Fruit fly (Drosophila melanogaster) whole organism, embryonic: ENCODE results near the gene CG2145.
A peak's percentile ranks its signal among the peaks of the same experiment; 100 is the strongest.

Experiments
- BEAF-32 ChIP-seq: fragments of 200-800 bp; sonication (Bioruptor generic); optimal IDR thresholded peaks from 3 replicates; lab custom pipeline; 2017; ENCODE audit warnings: missing biosample characterization, missing genetic modification characterization, mild to moderate bottlenecking, moderate library complexity, missing genetic modification reagents
- Blimp-1 ChIP-seq: fragments of 200-800 bp; sonication (Bioruptor generic); optimal IDR thresholded peaks from 3 replicates; lab custom pipeline; 2018; ENCODE audit warnings: missing biosample characterization, missing genetic modification characterization, mild to moderate bottlenecking, moderate library complexity, missing genetic modification reagents
- CG10321 ChIP-seq: fragments of 200-800 bp; sonication (Bioruptor generic); IDR thresholded peaks from 2 replicates; pipeline ENCODE4 v1.3.6; 2022; ENCODE audit warnings: missing biosample characterization, missing genetic modification characterization
- CG10543 ChIP-seq: fragments of 200-800 bp; sonication (Bioruptor generic); optimal IDR thresholded peaks from 3 replicates; lab custom pipeline; 2017; ENCODE audit warnings: missing biosample characterization, mild to moderate bottlenecking, missing genetic modification characterization, moderate library complexity
- CG12219 ChIP-seq: fragments of 200-800 bp; sonication (Bioruptor generic); optimal IDR thresholded peaks from 3 replicates; lab custom pipeline; 2018; ENCODE audit warnings: missing biosample characterization, mild to moderate bottlenecking, missing genetic modification characterization
- CG13775 ChIP-seq: fragments of 200-800 bp; sonication (Bioruptor generic); optimal IDR thresholded peaks from 3 replicates; lab custom pipeline; 2017; ENCODE audit warnings: missing biosample characterization, mild to moderate bottlenecking, missing genetic modification characterization
- CG1603 ChIP-seq: fragments of 200-800 bp; sonication (Bioruptor generic); optimal IDR thresholded peaks from 2 replicates; lab custom pipeline; 2019; ENCODE audit warnings: missing biosample characterization, mild to moderate bottlenecking, missing genetic modification characterization, moderate library complexity
- CG17186 ChIP-seq: fragments of 200-800 bp; sonication (Bioruptor generic); optimal IDR thresholded peaks from 3 replicates; lab custom pipeline; 2017; ENCODE audit warnings: missing biosample characterization, missing genetic modification reagents, missing genetic modification characterization
- CG17359 ChIP-seq: fragments of 200-800 bp; sonication (Bioruptor generic); optimal IDR thresholded peaks from 3 replicates; lab custom pipeline; 2018; ENCODE audit warnings: missing biosample characterization, mild to moderate bottlenecking, missing genetic modification characterization, moderate library complexity
- CG17612 ChIP-seq: fragments of 200-800 bp; sonication (Bioruptor generic); IDR thresholded peaks from 2 replicates; pipeline ENCODE4 v1.3.6; 2022; ENCODE audit warnings: missing biosample characterization, missing genetic modification characterization
- CG32532 ChIP-seq: fragments of 200-800 bp; sonication (Bioruptor generic); IDR thresholded peaks from 2 replicates; pipeline ENCODE4 v1.3.6; 2022; ENCODE audit warnings: missing biosample characterization, missing genetic modification characterization
- CG32767 ChIP-seq: fragments of 200-800 bp; sonication (Bioruptor generic); IDR thresholded peaks from 2 replicates; pipeline ENCODE4 v1.3.6; 2022; ENCODE audit warnings: missing biosample characterization, missing genetic modification characterization
- CG34422 ChIP-seq: fragments of 200-800 bp; sonication (Bioruptor generic); IDR thresholded peaks from 3 replicates; pipeline ENCODE4 v1.3.6; 2022; ENCODE audit warnings: missing biosample characterization, missing genetic modification characterization
- CG3847 ChIP-seq: fragments of 200-800 bp; sonication (Bioruptor generic); IDR thresholded peaks from 2 replicates; pipeline ENCODE4 v1.3.6; 2022; ENCODE audit warnings: missing biosample characterization, missing genetic modification characterization
- CG5180 ChIP-seq: fragments of 200-800 bp; sonication (Bioruptor generic); optimal IDR thresholded peaks from 3 replicates; lab custom pipeline; 2017; ENCODE audit warnings: missing biosample characterization, missing genetic modification characterization, mild to moderate bottlenecking, moderate library complexity, missing genetic modification reagents
- CG7786 ChIP-seq: fragments of 200-800 bp; sonication (Bioruptor generic); optimal IDR thresholded peaks from 2 replicates; lab custom pipeline; 2016; ENCODE audit warnings: missing biosample characterization, missing genetic modification characterization
- CG8290 ChIP-seq, 3 experiments: fragments of 200-800 bp; sonication (Bioruptor generic); optimal IDR thresholded peaks; 2 replicates each; lab custom pipeline; 2016 to 2019; ENCODE audit warnings: missing biosample characterization in 3 of 3, missing genetic modification characterization in 3 of 3, mild to moderate bottlenecking in 2 of 3, moderate library complexity in 1 of 3
- Dbx ChIP-seq: fragments of 200-800 bp; sonication (Bioruptor generic); IDR thresholded peaks from 3 replicates; pipeline ENCODE4 v1.3.6; 2022; ENCODE audit warnings: missing biosample characterization, missing genetic modification characterization
- E2f1 ChIP-seq: fragments of 200-800 bp; sonication (Bioruptor generic); IDR thresholded peaks from 2 replicates; pipeline ENCODE4 v1.3.6; 2022; ENCODE audit warnings: missing biosample characterization, missing genetic modification characterization
- Elba2 ChIP-seq: fragments of 200-800 bp; sonication (Bioruptor generic); optimal IDR thresholded peaks from 3 replicates; lab custom pipeline; 2016; ENCODE audit warnings: missing biosample characterization, missing genetic modification characterization
- Gug ChIP-seq: fragments of 200-800 bp; sonication (Bioruptor generic); IDR thresholded peaks from 4 replicates; pipeline ENCODE4 v1.3.6; 2022; ENCODE audit warnings: missing biosample characterization, missing genetic modification characterization
- HHEX ChIP-seq: fragments of 200-800 bp; sonication (Bioruptor generic); optimal IDR thresholded peaks from 3 replicates; lab custom pipeline; 2017; ENCODE audit warnings: missing biosample characterization, mild to moderate bottlenecking, missing genetic modification characterization, missing genetic modification reagents
- Jarid2 ChIP-seq: fragments of 200-800 bp; sonication (Bioruptor generic); optimal IDR thresholded peaks from 3 replicates; lab custom pipeline; 2017; ENCODE audit warnings: mild to moderate bottlenecking, missing biosample characterization, missing genetic modification reagents, missing genetic modification characterization
- MESR4 ChIP-seq: fragments of 200-800 bp; sonication (Bioruptor generic); optimal IDR thresholded peaks from 2 replicates; lab custom pipeline; 2018; ENCODE audit warnings: missing biosample characterization, mild to moderate bottlenecking, missing genetic modification characterization, moderate library complexity
- Med ChIP-seq: fragments of 200-800 bp; sonication (Bioruptor generic); peaks from one replicate; lab custom pipeline; 2016; ENCODE audit warnings: missing biosample characterization, missing genetic modification characterization, mild to moderate bottlenecking, inconsistent platforms, moderate library complexity
- NFAT ChIP-seq: fragments of 200-800 bp; sonication (Bioruptor generic); IDR thresholded peaks from 2 replicates; pipeline ENCODE4 v1.3.6; 2022; ENCODE audit warnings: missing biosample characterization, missing genetic modification characterization
- Opbp ChIP-seq: fragments of 200-800 bp; sonication (Bioruptor generic); IDR thresholded peaks from 3 replicates; pipeline ENCODE4 v1.3.6; 2022; ENCODE audit warnings: missing biosample characterization, missing genetic modification characterization; ENCODE audit not compliant: partially characterized antibody
- amos ChIP-seq: fragments of 200-800 bp; sonication (Bioruptor generic); IDR thresholded peaks from 2 replicates; pipeline ENCODE4 v1.3.6; 2022; ENCODE audit warnings: missing biosample characterization, missing genetic modification characterization; ENCODE audit not compliant: partially characterized antibody
- ash1 ChIP-seq: fragments of 200-800 bp; sonication (Bioruptor generic); optimal IDR thresholded peaks from 2 replicates; lab custom pipeline; 2018; ENCODE audit warnings: missing biosample characterization, mild to moderate bottlenecking, missing genetic modification characterization
- bbx ChIP-seq: fragments of 200-800 bp; sonication (Bioruptor generic); IDR thresholded peaks from 2 replicates; pipeline ENCODE4 v1.3.6; 2022; ENCODE audit warnings: missing biosample characterization, missing genetic modification characterization; ENCODE audit not compliant: partially characterized antibody
- cato ChIP-seq: fragments of 200-800 bp; sonication (Bioruptor generic); optimal IDR thresholded peaks from 2 replicates; lab custom pipeline; 2016; ENCODE audit warnings: missing biosample characterization, missing genetic modification characterization, borderline replicate concordance
- chinmo ChIP-seq: fragments of 200-800 bp; sonication (Bioruptor generic); IDR thresholded peaks from 4 replicates; pipeline ENCODE4 v1.3.6; 2022; ENCODE audit warnings: missing biosample characterization, missing genetic modification characterization; ENCODE audit not compliant: partially characterized antibody
- chm ChIP-seq: fragments of 200-800 bp; sonication (Bioruptor generic); IDR thresholded peaks from 2 replicates; pipeline ENCODE4 v1.3.6; 2022; ENCODE audit warnings: missing biosample characterization, missing genetic modification characterization
- ci ChIP-seq: fragments of 200-800 bp; sonication (Bioruptor generic); IDR thresholded peaks from 3 replicates; pipeline ENCODE4 v1.3.6; 2022; ENCODE audit warnings: missing biosample characterization, missing genetic modification characterization
- fd102C ChIP-seq: fragments of 200-800 bp; sonication (Bioruptor generic); optimal IDR thresholded peaks from 2 replicates; lab custom pipeline; 2018; ENCODE audit warnings: missing biosample characterization, mild to moderate bottlenecking, missing genetic modification characterization, moderate library complexity
- ham ChIP-seq: fragments of 200-800 bp; sonication (Bioruptor generic); IDR thresholded peaks from 2 replicates; pipeline ENCODE4 v1.3.6; 2022; ENCODE audit warnings: missing biosample characterization, missing genetic modification characterization
- hb ChIP-seq: fragments of 200-800 bp; sonication (Bioruptor generic); IDR thresholded peaks from 3 replicates; pipeline ENCODE4 v1.3.6; 2022; ENCODE audit warnings: missing biosample characterization, missing genetic modification characterization; ENCODE audit not compliant: partially characterized antibody
- pum ChIP-seq: fragments of 200-800 bp; sonication (Bioruptor generic); optimal IDR thresholded peaks from 2 replicates; lab custom pipeline; 2016; ENCODE audit warnings: missing biosample characterization, missing genetic modification characterization
- pzg ChIP-seq: fragments of 200-800 bp; sonication (Bioruptor generic); optimal IDR thresholded peaks from 3 replicates; lab custom pipeline; 2018; ENCODE audit warnings: missing biosample characterization, mild to moderate bottlenecking, missing genetic modification characterization, moderate library complexity
- row ChIP-seq: fragments of 200-800 bp; sonication (Bioruptor generic); IDR thresholded peaks from 3 replicates; pipeline ENCODE4 v1.3.6; 2022; ENCODE audit warnings: missing biosample characterization, missing genetic modification characterization
- sens ChIP-seq: fragments of 200-800 bp; sonication (Bioruptor generic); peaks from one replicate; lab custom pipeline; 2016; ENCODE audit warnings: missing biosample characterization, missing genetic modification characterization
- sqz ChIP-seq: fragments of 200-800 bp; sonication (Bioruptor generic); optimal IDR thresholded peaks from 3 replicates; lab custom pipeline; 2018; ENCODE audit warnings: missing biosample characterization, mild to moderate bottlenecking, missing genetic modification characterization
- stwl ChIP-seq: fragments of 200-800 bp; sonication (Bioruptor generic); optimal IDR thresholded peaks from 3 replicates; lab custom pipeline; 2018; ENCODE audit warnings: missing biosample characterization, mild to moderate bottlenecking, missing genetic modification characterization, moderate library complexity
- tio ChIP-seq: fragments of 200-800 bp; sonication (Bioruptor generic); optimal IDR thresholded peaks from 2 replicates; lab custom pipeline; 2017; ENCODE audit warnings: missing biosample characterization, missing genetic modification characterization, inconsistent platforms
- unc-4 ChIP-seq: fragments of 200-800 bp; sonication (Bioruptor generic); IDR thresholded peaks from 2 replicates; pipeline ENCODE4 v1.3.6; 2022; ENCODE audit warnings: missing biosample characterization, missing genetic modification characterization; ENCODE audit not compliant: partially characterized antibody
- vvl ChIP-seq: fragments of 200-800 bp; sonication (Bioruptor generic); IDR thresholded peaks from 2 replicates; pipeline ENCODE4 v1.3.6; 2022; ENCODE audit warnings: missing biosample characterization, missing genetic modification characterization

Gene CG2145

DNA sequence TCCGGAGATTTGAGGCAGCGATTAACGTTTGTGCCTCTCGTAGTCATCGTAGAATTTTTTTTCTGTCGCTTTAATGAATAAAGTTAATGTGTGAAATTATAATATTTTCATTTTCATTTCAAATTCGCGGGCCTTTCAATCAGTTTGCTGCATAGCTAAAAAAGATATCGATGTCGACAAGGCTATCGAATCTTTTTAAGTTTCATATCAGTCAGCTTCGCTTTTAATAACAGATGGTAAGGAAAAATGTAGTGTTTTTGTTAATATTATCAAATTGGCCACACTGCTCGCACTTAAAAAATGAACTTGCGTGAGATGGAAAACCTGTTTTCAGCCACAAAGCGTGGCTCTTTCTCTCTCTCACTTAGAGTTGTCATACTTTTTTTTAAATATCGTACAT is 2.4 kb downstream of the CG2145 start (continued):
- TF ChIP-seq CG17612 (GFP tag; lab: Robert Waterston, UW) = no peak
- TF ChIP-seq pzg (GFP tag; lab: Kevin White, UChicago) = peak; percentile 31

DNA sequence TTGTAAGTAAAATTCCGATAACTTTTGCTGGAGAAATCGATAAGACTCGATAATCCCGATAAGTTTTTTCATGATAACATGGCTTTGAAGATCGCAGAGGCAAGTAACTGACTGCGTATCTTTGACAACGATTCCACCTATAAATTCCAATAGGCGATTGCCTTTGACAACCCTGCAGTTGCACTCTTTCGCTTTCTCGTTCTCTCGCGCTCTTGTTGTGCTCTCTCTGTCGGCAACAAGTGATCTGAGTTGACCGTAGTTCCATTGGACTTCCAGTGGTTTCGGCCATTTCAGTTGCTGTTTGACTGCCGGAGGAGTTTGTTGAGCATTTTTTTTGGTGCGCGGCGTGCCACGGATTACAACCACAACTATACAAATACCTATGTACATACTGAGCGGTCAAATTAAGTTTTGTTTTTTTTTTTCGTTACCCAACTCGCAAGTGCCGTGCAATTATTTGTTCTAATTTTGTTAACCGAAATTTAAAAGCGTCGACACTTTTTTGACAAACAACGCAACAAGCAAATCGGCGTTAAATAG is 3.4 kb downstream of the CG2145 start, which contains the start of gene Myo10A:
Gene Myo10A (plus strand): TSS at position 288 of the 540 bp plus-strand sequence.
- TF ChIP-seq bbx (GFP tag; lab: Robert Waterston, UW) (0 out of 2 replicates have a peak, but pooled peaks have one; percentile 31), cato (GFP tag; lab: Kevin White, UChicago) (no peak), CG34422 (GFP tag; lab: Robert Waterston, UW) (0 out of 3 replicates have a peak, but pooled peaks have one; percentile 21), vvl (GFP tag; lab: Robert Waterston, UW) (peak; percentile 21; the same call in 1 of the 2 replicates), CG17186 (no peak), chinmo (GFP tag; lab: Robert Waterston, UW) (0 out of 4 replicates have a peak, but pooled peaks have one; percentile 57), BEAF-32 (peak; percentile 8), NFAT (GFP tag; lab: Robert Waterston, UW) (0 out of 2 replicates have a peak, but pooled peaks have one; percentile 17), tio (no peak), CG7786 (GFP tag; lab: Kevin White, UChicago) (no peak), CG17359 (tag; lab: Kevin White, UChicago) (no peak), CG32767 (GFP tag; lab: Robert Waterston, UW) (no peak), CG12219 (no peak), E2f1 (GFP tag; lab: Robert Waterston, UW) (no peak), MESR4 (GFP tag; lab: Kevin White, UChicago) (no peak), ham (GFP tag; lab: Robert Waterston, UW) (no peak), sqz (GFP tag; lab: Kevin White, UChicago) (peak; percentile 50), CG3847 (GFP tag; lab: Robert Waterston, UW) (no peak), sens (GFP tag; lab: Kevin White, UChicago) (peak; percentile 73), unc-4 (GFP tag; lab: Robert Waterston, UW) (0 out of 2 replicates have a peak, but pooled peaks have one; percentile 13), CG8290 (GFP tag; optimal IDR thresholded peaks at IDR 0.05; lab: Kevin White, UChicago) (no peak), CG8290 (tag; optimal IDR thresholded peaks at IDR 0.05; lab: Kevin White, UChicago) (peak in 1 of 2 experiments; percentile 5), Opbp (GFP tag; lab: Robert Waterston, UW) (0 out of 3 replicates have a peak, but pooled peaks have one; percentile 14), CG1603 (tag; lab: Kevin White, UChicago) (no peak), ash1 (no peak), stwl (tag; lab: Kevin White, UChicago) (peak; percentile 39), Gug (no peak), HHEX (GFP tag; lab: Kevin White, UChicago) (no peak), CG32532 (GFP tag; lab: Robert Waterston, UW) (0 out of 2 replicates have a peak, but pooled peaks have one; percentile 29), Med (GFP tag; lab: Kevin White, UChicago) (peak; percentile 83), CG5180 (GFP tag; lab: Kevin White, UChicago) (peak; percentile 7), amos (GFP tag; lab: Robert Waterston, UW) (0 out of 2 replicates have a peak, but pooled peaks have one; percentile 16), Jarid2 (GFP tag; lab: Kevin White, UChicago) (peak; percentile 69), chm (GFP tag; lab: Robert Waterston, UW) (0 out of 2 replicates have a peak, but pooled peaks have one; percentile 28), ci (peak; percentile 39; the same call in 1 of the 3 replicates), CG10321 (GFP tag; lab: Robert Waterston, UW) (no peak), hb (GFP tag; lab: Robert Waterston, UW) (0 out of 3 replicates have a peak, but pooled peaks have one; percentile 17), pum (GFP tag; lab: Kevin White, UChicago) (no peak), Dbx (GFP tag; lab: Robert Waterston, UW) (0 out of 3 replicates have a peak, but pooled peaks have one; percentile 18), CG13775 (GFP tag; lab: Kevin White, UChicago) (no peak), Blimp-1 (GFP tag; lab: Kevin White, UChicago) (no peak), CG10543 (GFP tag; lab: Kevin White, UChicago) (no peak), row (GFP tag; lab: Robert Waterston, UW) (peak; percentile 27; the same call in 1 of the 3 replicates), Elba2 (GFP tag; lab: Kevin White, UChicago) (peak; percentile 81), fd102C (GFP tag; lab: Kevin White, UChicago) (no peak)
